Worm (Caenorhabditis elegans) whole organism, young adult: ENCODE results near the gene K07F5.8.

Experiments
- B0336.3 ChIP-seq: fragments of 200-800 bp; sonication (Bioruptor generic); IDR thresholded peaks from 2 replicates; pipeline ENCODE4 v1.3.6; 2022; ENCODE audit warnings: missing genetic modification characterization, missing compliant biosample characterization
- F33H1.4 ChIP-seq: fragments of 200-800 bp; sonication (Bioruptor generic); IDR thresholded peaks from 2 replicates; pipeline ENCODE4 v1.3.6; 2022; ENCODE audit warnings: missing genetic modification reagents, missing genetic modification characterization, missing compliant biosample characterization
- ama-1 ChIP-seq, 3 experiments: fragments of 150-350 bp in 1 of 3; sonication (generic microtip) in 2 of 3; optimal IDR thresholded peaks; 2 replicates each; lab custom pipeline; 2014 to 2018; ENCODE audit warnings: missing biosample characterization in 2 of 3, missing genetic modification characterization in 2 of 3, missing genetic modification reagents in 2 of 3
- chd-7 ChIP-seq: sonication (generic microtip); optimal IDR thresholded peaks from 2 replicates; lab custom pipeline; 2016; ENCODE audit warnings: mild to moderate bottlenecking, missing genetic modification characterization, moderate library complexity, missing compliant biosample characterization
- lin-40 ChIP-seq: sonication (generic microtip); optimal IDR thresholded peaks from 2 replicates; lab custom pipeline; 2016; ENCODE audit warnings: missing genetic modification characterization, mild to moderate bottlenecking, missing compliant biosample characterization, missing genotype, missing genetic modification reagents
- lsl-1 ChIP-seq: fragments of 200-800 bp; sonication (Bioruptor generic); optimal IDR thresholded peaks from 2 replicates; lab custom pipeline; 2018; ENCODE audit warnings: mild to moderate bottlenecking, missing genetic modification characterization, moderate library complexity, missing compliant biosample characterization
- nhr-179 ChIP-seq: sonication (generic microtip); optimal IDR thresholded peaks from 2 replicates; lab custom pipeline; 2016; ENCODE audit warnings: mild to moderate bottlenecking, missing genetic modification characterization, missing compliant biosample characterization
- pha-4 ChIP-seq: fragments of 150-350 bp; sonication (generic microtip); optimal IDR thresholded peaks from 2 replicates; lab custom pipeline; 2014; ENCODE audit warnings: missing biosample characterization, missing genetic modification reagents, missing genetic modification characterization
- rcor-1 ChIP-seq: fragments of 200-800 bp; sonication (Bioruptor generic); IDR thresholded peaks from 2 replicates; pipeline ENCODE4 v1.3.6; 2022; ENCODE audit warnings: missing genetic modification reagents, missing genetic modification characterization, missing compliant biosample characterization
- snpc-3.4 ChIP-seq: sonication (generic microtip); optimal IDR thresholded peaks from 2 replicates; lab custom pipeline; 2017; ENCODE audit warnings: missing genetic modification characterization, mild to moderate bottlenecking, missing compliant biosample characterization, antibody characterized with exemption, moderate library complexity, missing genotype, missing genetic modification reagents
- snpc-4 ChIP-seq, 5 experiments: fragments of 150-350 bp in 1 of 5; sonication (generic microtip) in 4 of 5; optimal IDR thresholded peaks; 2 replicates each; lab custom pipeline; 2014 to 2018; ENCODE audit warnings: missing genetic modification characterization in 5 of 5, missing biosample characterization in 3 of 5, antibody characterized with exemption in 2 of 5, mild to moderate bottlenecking in 2 of 5, missing compliant biosample characterization in 2 of 5, missing genotype in 2 of 5, moderate library complexity in 2 of 5, missing genetic modification reagents in 1 of 5
- unc-62 ChIP-seq: fragments of 150-350 bp; optimal IDR thresholded peaks from 2 replicates; lab custom pipeline; 2014; ENCODE audit warnings: missing biosample characterization, missing genetic modification reagents, missing genetic modification characterization
- xnd-1 ChIP-seq: sonication (generic microtip); optimal IDR thresholded peaks from 2 replicates; lab custom pipeline; 2016; ENCODE audit warnings: missing genotype, missing genetic modification reagents, missing genetic modification characterization, missing compliant biosample characterization

DNA sequence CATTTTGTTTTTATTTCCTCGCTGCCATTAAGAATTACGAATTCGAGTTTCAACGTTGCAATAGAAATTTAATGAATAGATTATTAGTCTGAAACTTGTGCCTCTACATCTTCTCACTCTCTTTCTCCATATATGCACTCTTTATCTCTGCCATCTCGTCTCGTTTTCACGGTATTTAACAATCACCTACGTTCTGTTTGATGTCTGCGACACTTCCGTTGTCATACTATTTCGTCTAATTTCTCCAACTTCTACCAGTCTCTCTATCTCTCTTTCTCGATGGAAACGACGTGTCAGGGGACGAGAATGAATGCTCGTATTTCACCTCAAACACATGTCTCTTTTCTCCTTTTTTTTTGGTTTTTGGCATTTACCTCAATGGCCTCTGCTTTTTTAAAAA lies 24.3 kb upstream of the K07F5.8 start:
- TF ChIP-seq rcor-1 (no peak), pha-4 (tag; lab: Kevin White, UChicago) (no peak), nhr-179 (tag; lab: Kevin White, UChicago) (no peak), snpc-4 (GFP tag; optimal IDR thresholded peaks at IDR 0.05; lab: Kevin White, UChicago) (no peak), snpc-4 (tag; optimal IDR thresholded peaks at IDR 0.05; lab: Kevin White, UChicago) (no peak), lin-40 (tag; lab: Kevin White, UChicago) (peak; percentile 16), unc-62 (GFP tag; lab: Kevin White, UChicago) (no peak), F33H1.4 (no peak), lsl-1 (GFP tag; lab: Kevin White, UChicago) (no peak), B0336.3 (GFP tag; lab: Robert Waterston, UW) (no peak), snpc-3.4 (no peak), chd-7 (tag; lab: Kevin White, UChicago) (no peak), ama-1 (optimal IDR thresholded peaks at IDR 0.05; lab: Kevin White, UChicago) (no peak), ama-1 (GFP tag; optimal IDR thresholded peaks at IDR 0.05; lab: Kevin White, UChicago) (no peak), xnd-1 (tag; lab: Kevin White, UChicago) (no peak)
